Worm (Caenorhabditis elegans) whole organism, mixed stage, embryonic: ENCODE data around the gene dhrs-4.
"Not testable (repeated sequence)": the region's sequence is repeated elsewhere in the genome, so short reads cannot be mapped to it uniquely, and the experiment has no call there.

Experiments
- ceh-83 ChIP-seq: fragments of 200-800 bp; sonication (Bioruptor generic); optimal IDR thresholded peaks from 2 replicates; lab custom pipeline; 2018; ENCODE audit warnings: mild to moderate bottlenecking, missing genetic modification characterization, missing compliant biosample characterization
- lin-13 ChIP-seq: fragments of 150-350 bp; optimal IDR thresholded peaks from 2 replicates; lab custom pipeline; 2014; ENCODE audit warnings: missing biosample characterization, missing genetic modification characterization

- TF ChIP-seq ceh-83 (GFP tag; lab: Kevin White, UChicago) = not testable (repeated sequence)
- peak; percentile 21 for TF ChIP-seq lin-13 (tag; lab: Kevin White, UChicago)
Observed at ce11 chrV:12967925-12968327, 45.5 kb downstream of the dhrs-4 start, which contains the start of gene R186.8.
